Worm (Caenorhabditis elegans) whole organism, early embryonic: ENCODE results near the gene T22B7.22.

Experiments used
- aly-1 ChIP-seq: sonication (generic microtip); optimal IDR thresholded peaks from 2 replicates; lab custom pipeline; 2016; ENCODE audit warnings: missing genetic modification characterization, missing compliant biosample characterization
- ama-1 ChIP-seq: fragments of 150-350 bp; optimal IDR thresholded peaks from 2 replicates; lab custom pipeline; 2014
- ceh-13 ChIP-seq: fragments of 200-800 bp; sonication (Bioruptor generic); optimal IDR thresholded peaks from 2 replicates; lab custom pipeline; 2018; ENCODE audit warnings: mild to moderate bottlenecking, missing genetic modification characterization, missing compliant biosample characterization
- ceh-36 ChIP-seq: sonication (generic microtip); optimal IDR thresholded peaks from 2 replicates; lab custom pipeline; 2016; ENCODE audit warnings: missing genetic modification characterization, inconsistent platforms, missing compliant biosample characterization
- ets-7 ChIP-seq: sonication (generic microtip); optimal IDR thresholded peaks from 2 replicates; lab custom pipeline; 2016; ENCODE audit warnings: missing genotype, missing genetic modification characterization, missing compliant biosample characterization
- flt-1 ChIP-seq: fragments of 200-800 bp; sonication (Bioruptor generic); IDR thresholded peaks from 2 replicates; pipeline ENCODE4 v1.3.6; 2022; ENCODE audit warnings: missing genetic modification characterization, missing compliant biosample characterization
- hmbx-1 ChIP-seq: sonication (generic microtip); optimal IDR thresholded peaks from 2 replicates; lab custom pipeline; 2016; ENCODE audit warnings: mild to moderate bottlenecking, missing genetic modification characterization, missing compliant biosample characterization
- hnd-1 ChIP-seq: sonication (generic microtip); optimal IDR thresholded peaks from 2 replicates; lab custom pipeline; 2016; ENCODE audit warnings: missing genetic modification characterization, missing compliant biosample characterization
- sea-1 ChIP-seq: fragments of 200-800 bp; sonication (Bioruptor generic); conservative IDR thresholded peaks from 2 replicates; pipeline ENCODE4 v1.3.6; 2022; ENCODE audit warnings: missing genetic modification characterization, missing compliant biosample characterization
- tbx-37 ChIP-seq: fragments of 200-800 bp; sonication (Bioruptor generic); conservative IDR thresholded peaks from 2 replicates; pipeline ENCODE4 v1.3.6; 2022; ENCODE audit warnings: missing genetic modification reagents, missing genetic modification characterization, missing compliant biosample characterization
- tra-4 ChIP-seq: sonication (generic microtip); optimal IDR thresholded peaks from 2 replicates; lab custom pipeline; 2017; ENCODE audit warnings: missing genetic modification characterization, missing compliant biosample characterization

DNA sequence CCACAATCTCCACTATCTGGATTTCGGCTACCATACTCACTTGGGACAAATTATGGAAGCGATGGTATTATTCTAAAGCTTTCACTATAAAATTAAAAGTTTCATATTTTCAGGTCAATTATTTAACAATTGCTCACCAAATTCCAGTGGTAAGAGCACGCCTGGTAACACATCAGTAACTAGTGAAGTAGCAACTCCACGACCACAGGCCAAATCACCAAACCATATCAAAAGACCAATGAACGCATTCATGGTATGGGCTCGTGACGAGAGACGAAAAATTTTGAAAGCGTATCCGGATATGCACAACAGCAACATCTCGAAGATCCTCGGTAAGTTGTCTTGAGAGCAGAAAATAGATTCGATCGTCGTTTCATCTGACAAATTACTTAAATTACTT lies 12.8 kb downstream of the T22B7.22 start:
- TF ChIP-seq aly-1 (no peak), ceh-13 (GFP tag; lab: Kevin White, UChicago) (no peak), flt-1 (GFP tag; lab: Robert Waterston, UW) (no peak), sea-1 (GFP tag; lab: Robert Waterston, UW) (no peak), ceh-36 (tag; lab: Kevin White, UChicago) (no peak), ets-7 (tag; lab: Kevin White, UChicago) (no peak), hnd-1 (tag; lab: Kevin White, UChicago) (no peak), tra-4 (tag; lab: Kevin White, UChicago) (no peak), ama-1 (lab: Kevin White, UChicago) (no peak), tbx-37 (GFP tag; lab: Robert Waterston, UW) (no peak), hmbx-1 (no peak)
